Fruit fly (Drosophila melanogaster): ENCODE measurements around the gene tna.

The tna gene

DNA sequence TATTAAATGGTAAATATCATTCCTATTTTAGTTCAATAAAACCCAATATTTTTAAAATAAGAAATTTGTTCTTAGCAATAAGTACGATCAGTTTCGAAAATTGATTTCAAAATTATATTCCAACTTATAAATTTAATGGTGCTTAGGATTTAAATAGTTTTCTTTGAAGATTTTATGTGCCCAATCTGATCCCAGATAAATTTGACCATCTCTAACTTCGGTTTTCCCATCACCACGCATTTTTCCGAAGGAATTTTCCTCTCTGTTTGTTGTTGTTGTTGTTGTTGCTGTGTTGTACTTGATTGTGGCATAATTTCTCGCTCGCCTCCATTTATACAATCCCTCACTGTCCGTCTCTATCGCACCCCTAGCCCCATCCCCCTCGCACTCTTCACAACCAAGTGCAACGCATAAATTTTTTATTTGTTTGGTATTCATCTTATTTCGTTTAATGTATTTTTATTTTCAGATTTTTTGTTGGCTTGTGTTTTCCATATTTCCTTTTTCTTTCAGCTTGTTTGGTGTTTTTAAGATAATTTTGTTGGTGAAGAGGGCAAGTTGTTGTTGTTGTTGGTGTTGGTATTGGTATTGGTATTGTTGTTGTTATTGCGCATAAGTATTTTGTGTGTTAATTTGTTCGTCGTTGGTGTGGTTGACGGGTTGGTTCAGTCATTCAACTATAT is 14.4 kb downstream of the tna start (continued):
- no peak for TF ChIP-seq CG31365 (tag; optimal IDR thresholded peaks at IDR 0.05)
- peak; percentile 15 for TF ChIP-seq CG15601 (tag; optimal IDR thresholded peaks at IDR 0.05)
- TF ChIP-seq CG8478 (optimal IDR thresholded peaks at IDR 0.05), result no peak
- peak; percentile 48 for TF ChIP-seq CG5180 (GFP tag; optimal IDR thresholded peaks at IDR 0.05)
- peak; percentile 29 for TF ChIP-seq slbo (GFP tag; IDR thresholded peaks at IDR 0.05)
- TF ChIP-seq Ptx1 (GFP tag; IDR thresholded peaks at IDR 0.05), result no peak
- no peak for TF ChIP-seq CG11723 (GFP tag; optimal IDR thresholded peaks at IDR 0.05)
- no peak for TF ChIP-seq CG30431 (GFP tag; optimal IDR thresholded peaks at IDR 0.05)
- no peak for TF ChIP-seq CG10565 (GFP tag; optimal IDR thresholded peaks at IDR 0.05)
- TF ChIP-seq ERR (GFP tag; optimal IDR thresholded peaks at IDR 0.05), result no peak
- TF ChIP-seq ap (GFP tag; IDR thresholded peaks at IDR 0.05), result no peak
- peak; percentile 15 to 26 for TF ChIP-seq dpn (GFP tag; optimal IDR thresholded peaks at IDR 0.05)
- TF ChIP-seq Hand (GFP tag; optimal IDR thresholded peaks at IDR 0.05), result no peak
- peak; percentile 3 for TF ChIP-seq grn (GFP tag; optimal IDR thresholded peaks at IDR 0.05)
- no peak for TF ChIP-seq al (GFP tag; IDR thresholded peaks at IDR 0.05)
- peak; percentile 10 for TF ChIP-seq Oli (tag; optimal IDR thresholded peaks at IDR 0.05)
- TF ChIP-seq HLH4C (GFP tag; IDR thresholded peaks at IDR 0.05; ENCODE audit: partially characterized antibody), result no peak
- no peak for TF ChIP-seq CG3163 (GFP tag; optimal IDR thresholded peaks at IDR 0.05)
- no peak for TF ChIP-seq Doc3 (GFP tag; IDR thresholded peaks at IDR 0.05; ENCODE audit: partially characterized antibody)
- peak; percentile 83 for TF ChIP-seq sd (tag; optimal IDR thresholded peaks at IDR 0.05)
- TF ChIP-seq pho (GFP tag; optimal IDR thresholded peaks at IDR 0.05), result no peak
- no peak for TF ChIP-seq CG17912 (GFP tag; optimal IDR thresholded peaks at IDR 0.05)
- TF ChIP-seq Dip3 (GFP tag; optimal IDR thresholded peaks at IDR 0.05), result no peak
- TF ChIP-seq prd (optimal IDR thresholded peaks at IDR 0.05), result no peak
- TF ChIP-seq prd (GFP tag; IDR thresholded peaks at IDR 0.05), result peak; percentile 34; the same call in 2 of the 3 replicates
- TF ChIP-seq D19A (tag; optimal IDR thresholded peaks at IDR 0.05), result peak; percentile 35
- TF ChIP-seq Pdp1 (GFP tag; optimal IDR thresholded peaks at IDR 0.05), result peak in 1 of 2 experiments; percentile 94
- TF ChIP-seq Kr (GFP tag; optimal IDR thresholded peaks at IDR 0.05), result no peak
- no peak for TF ChIP-seq ftz-f1 (GFP tag; optimal IDR thresholded peaks at IDR 0.05)
- no peak for TF ChIP-seq CG4854 (GFP tag; optimal IDR thresholded peaks at IDR 0.05)
- TF ChIP-seq CG1529 (GFP tag; optimal IDR thresholded peaks at IDR 0.05), result no peak
- TF ChIP-seq B-H2 (GFP tag; optimal IDR thresholded peaks at IDR 0.05), result no peak
- no peak for TF ChIP-seq CG6813 (GFP tag; optimal IDR thresholded peaks at IDR 0.05)
- TF ChIP-seq Side (GFP tag; optimal IDR thresholded peaks at IDR 0.05), result no peak
- no peak for TF ChIP-seq hb (GFP tag; IDR thresholded peaks at IDR 0.05; ENCODE audit: partially characterized antibody)
- peak; percentile 11 for TF ChIP-seq CG4328 (GFP tag; optimal IDR thresholded peaks at IDR 0.05)
- TF ChIP-seq CG32772 (GFP tag; IDR thresholded peaks at IDR 0.05), result 0 out of 2 replicates have a peak, but pooled peaks have one; percentile 17
- TF ChIP-seq MESR4 (GFP tag; optimal IDR thresholded peaks at IDR 0.05), result no peak
- TF ChIP-seq CG1832 (GFP tag; optimal IDR thresholded peaks at IDR 0.05), result peak; percentile 59
- TF ChIP-seq CG7928 (GFP tag; optimal IDR thresholded peaks at IDR 0.05), result no peak
- TF ChIP-seq NK7.1 (GFP tag; optimal IDR thresholded peaks at IDR 0.05), result no peak
- no peak for TF ChIP-seq pan (optimal IDR thresholded peaks at IDR 0.05)
- TF ChIP-seq pan (GFP tag; optimal IDR thresholded peaks at IDR 0.05 in 1 of 2, IDR thresholded peaks at IDR 0.05 in 1 of 2), result no peak
- TF ChIP-seq CG13123 (GFP tag; optimal IDR thresholded peaks at IDR 0.05), result peak; percentile 2
- peak; percentile 35 for TF ChIP-seq CG17359 (tag; optimal IDR thresholded peaks at IDR 0.05)
- peak; percentile 32; the same call in 1 of the 2 replicates for TF ChIP-seq onecut (GFP tag; IDR thresholded peaks at IDR 0.05)
- no peak for TF ChIP-seq toy (GFP tag; IDR thresholded peaks at IDR 0.05)
- TF ChIP-seq H15 (GFP tag; IDR thresholded peaks at IDR 0.05), result no peak
- no peak for TF ChIP-seq gcm (GFP tag; optimal IDR thresholded peaks at IDR 0.05)
- no peak for TF ChIP-seq lov (optimal IDR thresholded peaks at IDR 0.05)
- TF ChIP-seq lov (GFP tag; IDR thresholded peaks at IDR 0.05), result peak; percentile 44; the same call in 2 of the 3 replicates

Data from whole organism, embryonic.